Worm (Caenorhabditis elegans): ENCODE measurements around the gene pap-3.

- TF ChIP-seq sox-2 (GFP tag; IDR thresholded peaks at IDR 0.05) (no peak), fkh-10 (GFP tag; optimal IDR thresholded peaks at IDR 0.05) (no peak), gmeb-2 (tag; optimal IDR thresholded peaks at IDR 0.05) (no peak), T23F11.4 (GFP tag; optimal IDR thresholded peaks at IDR 0.05) (no peak), tbx-2 (tag; optimal IDR thresholded peaks at IDR 0.05) (no peak), Y22D7AL.16 (tag; optimal IDR thresholded peaks at IDR 0.05) (no peak), zip-5 (tag; optimal IDR thresholded peaks at IDR 0.05) (no peak), unc-42 (tag; optimal IDR thresholded peaks at IDR 0.05) (no peak), nhr-11 (tag; optimal IDR thresholded peaks at IDR 0.05) (no peak)
These were observed 26.4 kb upstream of the pap-3 start for ce11 chrII:11842766-11843165.

Measured in whole organism, late embryonic.